Fruit fly (Drosophila melanogaster): Measurements from ENCODE around the gene shop.

shop gene

DNA sequence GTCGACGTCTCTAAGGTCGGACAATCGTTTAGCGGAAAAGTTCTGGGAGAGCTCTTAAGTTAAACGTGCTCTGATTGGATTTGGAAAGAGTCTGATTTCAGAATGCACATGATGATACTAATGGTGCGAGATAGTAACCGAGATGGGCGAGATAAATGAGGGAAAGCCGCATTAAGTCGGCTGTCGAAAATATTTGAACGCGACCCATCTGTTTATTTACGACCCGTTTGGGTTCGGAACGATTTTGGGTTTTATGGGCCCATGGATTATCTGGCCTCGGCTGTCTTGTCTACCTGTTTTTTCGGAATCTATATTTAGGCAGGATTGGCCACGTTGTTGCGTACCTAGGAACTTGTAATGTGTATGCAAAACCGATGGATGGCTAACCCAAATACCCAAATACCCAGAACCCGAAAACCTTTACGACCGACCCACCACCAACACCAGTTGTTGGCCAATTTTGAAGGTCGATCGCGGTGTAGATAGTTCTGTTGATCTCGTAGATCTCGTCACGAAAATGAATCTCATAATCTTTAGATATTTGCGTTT is 49.0 kb downstream of the shop start:
- TF ChIP-seq Dip2 (GFP tag; IDR thresholded peaks at IDR 0.05) (no peak), zen (tag; optimal IDR thresholded peaks at IDR 0.05) (peak; percentile 66), CG15479 (GFP tag; optimal IDR thresholded peaks at IDR 0.05) (peak; percentile 97), mam (GFP tag; optimal IDR thresholded peaks at IDR 0.05) (no peak), ewg (GFP tag; optimal IDR thresholded peaks at IDR 0.05) (no peak), Aef1 (GFP tag; IDR thresholded peaks at IDR 0.05) (no peak), gce (GFP tag; IDR thresholded peaks at IDR 0.05) (no peak), CG5180 (GFP tag; optimal IDR thresholded peaks at IDR 0.05) (no peak), tll (GFP tag; optimal IDR thresholded peaks at IDR 0.05) (peak in 1 of 2 experiments; percentile 48), lmd (GFP tag; IDR thresholded peaks at IDR 0.05) (no peak), hth (optimal IDR thresholded peaks at IDR 0.05) (no peak), insv (GFP tag; optimal IDR thresholded peaks at IDR 0.05) (peak in 1 of 2 experiments; percentile 75), twi (tag; optimal IDR thresholded peaks at IDR 0.05) (peak; percentile 37), salm (tag; optimal IDR thresholded peaks at IDR 0.05) (no peak), abd-A (tag; optimal IDR thresholded peaks at IDR 0.05) (peak; percentile 13), grn (GFP tag; optimal IDR thresholded peaks at IDR 0.05) (peak; percentile 88), CG31441 (GFP tag; IDR thresholded peaks at IDR 0.05) (no peak), cad (GFP tag; optimal IDR thresholded peaks at IDR 0.05) (peak; percentile 95), Dref (GFP tag; IDR thresholded peaks at IDR 0.05) (no peak), ash1 (GFP tag; optimal IDR thresholded peaks at IDR 0.05) (no peak)

DNA sequence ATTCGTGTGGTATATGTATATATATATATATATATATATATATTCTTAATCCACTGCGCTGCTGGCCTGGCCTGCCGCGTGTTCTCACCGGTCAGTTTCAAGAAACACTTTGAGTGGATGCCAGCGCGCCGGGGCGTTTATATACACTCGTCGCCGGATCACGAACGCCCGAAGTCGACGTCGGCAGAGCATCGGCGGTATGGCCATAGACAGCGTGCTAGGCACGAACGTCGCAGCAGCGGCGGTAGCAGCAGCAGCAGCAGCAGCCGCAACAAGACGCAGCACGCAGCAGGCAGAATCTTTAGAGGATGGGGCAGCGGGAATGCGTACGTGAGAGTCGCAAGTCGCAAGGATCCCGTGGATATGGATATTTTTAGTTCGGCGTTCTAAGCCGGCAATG is 50.8 kb downstream of the shop start, which contains the start of gene bnb:
bnb (minus strand) TSS at position 121 of the 400 bp plus-strand sequence.
- TF ChIP-seq Med (GFP tag) (peak; percentile 26), Adf1 (GFP tag; IDR thresholded peaks at IDR 0.05) (peak; percentile 79), Tbp (GFP tag; optimal IDR thresholded peaks at IDR 0.05) (no peak), Deaf1 (tag; optimal IDR thresholded peaks at IDR 0.05) (peak; percentile 89)
